Fruit fly (Drosophila melanogaster) whole organism, prepupa: Measurements from ENCODE around the gene cue.

Experiments
- CG10631 ChIP-seq: fragments of 200-800 bp; sonication (Bioruptor generic); optimal IDR thresholded peaks from 2 replicates; lab custom pipeline; 2016; ENCODE audit warnings: missing biosample characterization, missing genetic modification characterization
- CG11294 ChIP-seq: fragments of 200-800 bp; sonication (Bioruptor generic); IDR thresholded peaks from 2 replicates; pipeline ENCODE4 v1.3.6; 2022; ENCODE audit warnings: missing biosample characterization, missing genetic modification characterization
- CG31627 ChIP-seq: fragments of 200-800 bp; sonication (Bioruptor generic); optimal IDR thresholded peaks from 3 replicates; lab custom pipeline; 2016; ENCODE audit warnings: missing biosample characterization, missing genetic modification characterization
- CG6163 ChIP-seq: fragments of 200-800 bp; sonication (Bioruptor generic); IDR thresholded peaks from 3 replicates; pipeline ENCODE4 v1.3.6; 2022; ENCODE audit warnings: missing biosample characterization, missing genetic modification characterization
- CG7368 ChIP-seq: fragments of 200-800 bp; sonication (Bioruptor generic); optimal IDR thresholded peaks from 3 replicates; lab custom pipeline; 2016; ENCODE audit warnings: missing biosample characterization, missing genetic modification characterization
- CG8119 ChIP-seq: fragments of 200-800 bp; sonication (Bioruptor generic); IDR thresholded peaks from 3 replicates; pipeline ENCODE4 v1.3.6; 2022; ENCODE audit warnings: missing biosample characterization, missing genetic modification characterization
- CG8632 ChIP-seq: fragments of 200-800 bp; sonication (Bioruptor generic); optimal IDR thresholded peaks from 3 replicates; lab custom pipeline; 2016; ENCODE audit warnings: missing biosample characterization, missing genetic modification characterization
- Eip75B ChIP-seq: fragments of 200-800 bp; sonication (Bioruptor generic); optimal IDR thresholded peaks from 3 replicates; lab custom pipeline; 2016; ENCODE audit warnings: missing biosample characterization, missing genetic modification characterization
- Eip78C ChIP-seq: fragments of 200-800 bp; sonication (Bioruptor generic); peaks from one replicate; lab custom pipeline; 2016; ENCODE audit warnings: missing biosample characterization, missing genetic modification characterization
- Ets96B ChIP-seq: fragments of 200-800 bp; optimal IDR thresholded peaks from 2 replicates; lab custom pipeline; 2019; ENCODE audit warnings: missing biosample characterization, mild to moderate bottlenecking, missing genetic modification characterization, moderate library complexity
- Hr38 ChIP-seq: sonication (Bioruptor generic); optimal IDR thresholded peaks from 2 replicates; lab custom pipeline; 2016; ENCODE audit warnings: missing biosample characterization, missing genetic modification characterization
- achi ChIP-seq: fragments of 200-800 bp; sonication (Bioruptor generic); optimal IDR thresholded peaks from 3 replicates; lab custom pipeline; 2016; ENCODE audit warnings: missing biosample characterization, missing genetic modification characterization
- vri ChIP-seq: fragments of 200-800 bp; sonication (Bioruptor generic); optimal IDR thresholded peaks from 3 replicates; lab custom pipeline; 2016; ENCODE audit warnings: missing biosample characterization, mild to moderate bottlenecking, missing genetic modification characterization

DNA sequence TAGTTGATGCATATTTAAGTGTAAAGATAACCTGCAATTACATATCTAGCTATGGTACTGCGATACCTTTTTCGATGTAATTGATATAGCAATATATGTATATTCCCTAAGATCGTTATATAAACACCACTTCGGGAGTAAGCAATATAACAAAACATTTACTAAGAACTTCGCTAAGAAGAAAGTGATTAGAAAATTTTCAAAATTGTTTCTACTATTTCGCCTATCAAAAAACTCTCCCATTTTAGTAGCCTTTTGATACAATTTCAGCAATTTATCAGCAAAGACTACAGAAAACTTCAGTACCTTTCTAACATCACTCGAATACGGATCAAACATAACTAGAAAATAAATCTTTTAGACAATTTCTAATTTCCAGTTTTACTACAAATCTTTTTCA, 39.8 kb downstream of the cue start, which contains the start of gene robl62A:
- TF ChIP-seq Eip78C (no peak), achi (GFP tag; lab: Kevin White, UChicago) (no peak), CG8119 (GFP tag; lab: Robert Waterston, UW) (no peak), Eip75B (no peak), Hr38 (GFP tag; lab: Kevin White, UChicago) (no peak), CG10631 (no peak), CG11294 (GFP tag; lab: Robert Waterston, UW) (no peak), CG7368 (no peak), CG8632 (GFP tag; lab: Kevin White, UChicago) (no peak), CG31627 (GFP tag; lab: Kevin White, UChicago) (no peak), vri (GFP tag; lab: Kevin White, UChicago) (no peak), CG6163 (GFP tag; lab: Robert Waterston, UW) (no peak), Ets96B (tag; lab: Kevin White, UChicago) (no peak)
